Fruit fly (Drosophila melanogaster) S2 (cell line): ENCODE results near the gene CG15353.

Experiments
- CG8478 ChIP-seq: fragments of >200 bp; optimal IDR thresholded peaks from 2 replicates; lab custom pipeline; 2018
- CTCF ChIP-seq, 2 experiments: fragments of >200 bp; optimal IDR thresholded peaks; 2 replicates each; lab custom pipeline; 2018

DNA sequence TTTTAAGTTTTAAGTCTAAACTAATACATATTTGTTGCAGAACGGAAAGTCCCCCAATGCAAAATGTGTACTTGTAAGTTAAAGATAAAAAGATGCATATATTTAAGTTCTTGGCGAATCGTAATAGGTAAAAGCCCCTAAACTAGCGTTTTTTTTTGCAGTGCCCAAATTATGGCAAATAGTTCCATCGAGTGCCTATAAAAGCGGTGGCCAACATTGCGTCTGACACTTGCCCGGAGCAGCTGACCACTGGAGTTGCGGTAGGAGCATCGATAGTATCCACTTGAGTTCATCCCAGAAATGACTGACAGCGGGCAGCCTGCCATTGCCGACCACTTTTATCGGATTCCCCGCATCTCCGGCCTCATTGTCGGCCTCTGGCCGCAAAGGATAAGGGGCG, 47.3 kb upstream of the CG15353 start, which contains the start of gene Or22c:
- TF ChIP-seq CG8478 (lab: Kevin White, UChicago) (no peak), CTCF (optimal IDR thresholded peaks at IDR 0.05; lab: Kevin White, UChicago) (no peak)
